Worm (Caenorhabditis elegans): ENCODE data around the gene Y79H2A.3.
A peak's percentile ranks its signal among the peaks of the same experiment; 100 is the strongest.

Y79H2A.3 gene

DNA sequence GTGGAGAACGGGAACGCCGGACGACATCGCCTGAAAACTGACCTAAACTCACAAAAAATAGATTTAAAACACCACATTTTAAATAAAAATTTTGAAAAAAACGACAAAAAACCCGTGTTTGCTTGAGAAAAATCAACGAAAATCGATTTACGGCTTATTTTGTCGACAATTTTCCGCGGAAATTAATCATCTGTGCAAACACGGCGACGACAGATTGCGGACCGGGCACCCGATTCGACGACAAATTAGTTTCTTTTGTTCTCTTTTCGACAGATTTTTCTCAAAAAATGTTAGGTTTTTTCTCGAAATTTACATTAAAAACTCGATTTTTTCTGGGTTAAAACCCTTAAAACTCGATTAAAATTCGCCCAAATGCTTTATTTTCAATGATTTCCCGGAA, 6.3 kb upstream of the Y79H2A.3 start, which contains the start of gene arx-3 (continued):
- TF ChIP-seq mef-2 (tag; optimal IDR thresholded peaks at IDR 0.05) = no peak
- TF ChIP-seq ztf-11 (tag; optimal IDR thresholded peaks at IDR 0.05) = peak in 1 of 2 experiments; percentile 11
- TF ChIP-seq ces-1 (GFP tag; optimal IDR thresholded peaks at IDR 0.05) = no peak
- no peak for TF ChIP-seq C34B4.2 (tag; optimal IDR thresholded peaks at IDR 0.05)

DNA sequence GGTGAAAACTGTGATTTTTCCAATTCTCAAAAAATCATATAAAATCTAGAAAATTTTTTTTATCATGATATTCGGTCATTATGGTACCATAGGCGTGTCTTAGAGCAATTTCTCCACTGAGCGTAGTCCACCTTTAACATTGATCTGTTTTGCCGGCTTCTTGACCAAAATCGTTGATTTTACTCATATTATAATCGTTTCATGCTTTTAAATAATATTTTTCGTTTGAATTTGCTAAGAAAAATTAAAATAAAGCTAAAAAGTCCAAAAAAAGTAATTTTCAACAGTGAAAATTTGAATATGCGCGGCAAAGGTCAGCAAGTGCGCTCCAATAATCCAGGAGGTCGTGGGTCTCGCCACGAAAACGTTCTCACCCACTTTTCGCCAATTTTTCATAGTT, 11.1 kb downstream of the Y79H2A.3 start, which contains the start of gene Y79H2A.4:
Y79H2A.4 (plus strand) TSS at position 301 of the 400 bp plus-strand sequence.
- TF ChIP-seq efl-3 (GFP tag; optimal IDR thresholded peaks at IDR 0.05) = no peak
- no peak for TF ChIP-seq lin-35 (GFP tag; optimal IDR thresholded peaks at IDR 0.05)
- TF ChIP-seq zag-1 (tag; optimal IDR thresholded peaks at IDR 0.05) = no peak
- TF ChIP-seq ces-1 (GFP tag; optimal IDR thresholded peaks at IDR 0.05) = no peak
- TF ChIP-seq ets-5 (GFP tag; IDR thresholded peaks at IDR 0.05) = no peak
- no peak for TF ChIP-seq jun-1 (tag; optimal IDR thresholded peaks at IDR 0.05)
- TF ChIP-seq ceh-82 (tag; optimal IDR thresholded peaks at IDR 0.05) = no peak
- no peak for TF ChIP-seq dpl-1 (GFP tag; optimal IDR thresholded peaks at IDR 0.05)
- no peak for TF ChIP-seq irx-1 (tag; optimal IDR thresholded peaks at IDR 0.05)
- no peak for TF ChIP-seq unc-98 (GFP tag; IDR thresholded peaks at IDR 0.05)
- no peak for TF ChIP-seq aha-1 (tag; optimal IDR thresholded peaks at IDR 0.05)
- TF ChIP-seq egl-27 (tag; optimal IDR thresholded peaks at IDR 0.05) = no peak
- no peak for TF ChIP-seq unc-86 (tag; optimal IDR thresholded peaks at IDR 0.05)
- TF ChIP-seq nhr-85 (tag) = no peak
- no peak for TF ChIP-seq nhr-19 (GFP tag; conservative IDR thresholded peaks at IDR 0.05)

DNA sequence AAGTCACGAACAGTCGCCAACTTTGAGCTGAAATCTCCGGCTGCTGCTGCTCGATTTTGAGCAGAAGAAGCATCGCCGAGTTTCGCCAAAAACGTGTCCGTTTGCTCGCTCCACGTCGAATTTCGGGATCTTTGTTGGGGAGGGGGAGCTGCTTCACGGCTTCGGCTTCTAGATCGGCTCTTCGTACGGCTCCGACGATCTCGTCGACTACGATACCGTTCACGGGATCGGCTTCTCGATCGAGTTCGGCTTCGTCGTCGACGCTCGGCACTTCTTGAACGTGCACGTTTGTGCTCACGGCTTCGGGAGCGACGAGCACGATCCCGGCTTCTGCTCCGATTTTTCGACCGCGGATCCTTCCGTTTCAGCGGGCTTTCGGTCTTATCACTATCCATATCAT, 14.9 kb downstream of the Y79H2A.3 start:
- TF ChIP-seq nhr-77 (tag; optimal IDR thresholded peaks at IDR 0.05) = no peak
- TF ChIP-seq unc-62 (GFP tag; optimal IDR thresholded peaks at IDR 0.05) = no peak
- TF ChIP-seq hpl-2 (GFP tag; optimal IDR thresholded peaks at IDR 0.05) = no peak
- no peak for TF ChIP-seq nhr-237 (tag; optimal IDR thresholded peaks at IDR 0.05)
- TF ChIP-seq ets-5 (GFP tag; IDR thresholded peaks at IDR 0.05) = no peak
- no peak for TF ChIP-seq lin-14 (GFP tag; optimal IDR thresholded peaks at IDR 0.05)
- TF ChIP-seq Y116A8C.19 (tag; optimal IDR thresholded peaks at IDR 0.05; ENCODE audit: borderline replicate concordance) = no peak
- TF ChIP-seq tlp-1 (tag; optimal IDR thresholded peaks at IDR 0.05) = no peak
- no peak for TF ChIP-seq ceh-63 (GFP tag; optimal IDR thresholded peaks at IDR 0.05)
- no peak for TF ChIP-seq sox-4 (tag; optimal IDR thresholded peaks at IDR 0.05)

DNA sequence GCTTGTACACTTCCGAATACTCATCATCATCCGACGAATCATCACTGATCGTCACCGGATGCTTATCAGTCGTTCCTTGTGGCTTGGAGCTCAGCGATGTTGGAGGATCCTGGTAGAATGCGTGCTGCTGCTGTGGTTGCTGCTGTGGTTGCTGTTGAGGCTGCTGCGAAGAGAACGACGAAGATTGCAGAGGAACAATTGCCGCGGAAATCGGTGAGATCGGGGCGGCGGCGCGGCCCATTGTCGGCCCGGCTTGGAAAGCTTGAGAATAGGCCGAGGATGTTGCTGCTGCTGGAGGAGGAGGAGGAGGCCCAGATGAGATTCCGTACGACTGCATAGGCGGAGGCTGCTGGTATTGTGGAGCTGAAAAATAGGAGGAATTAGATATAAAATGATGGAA, 17.8 kb downstream of the Y79H2A.3 start:
- no peak for TF ChIP-seq efl-1 (optimal IDR thresholded peaks at IDR 0.05)
- peak in 1 of 2 experiments; percentile 9 for TF ChIP-seq efl-1 (GFP tag; optimal IDR thresholded peaks at IDR 0.05 in 1 of 2)
- TF ChIP-seq nhr-85 (tag) = no peak

DNA sequence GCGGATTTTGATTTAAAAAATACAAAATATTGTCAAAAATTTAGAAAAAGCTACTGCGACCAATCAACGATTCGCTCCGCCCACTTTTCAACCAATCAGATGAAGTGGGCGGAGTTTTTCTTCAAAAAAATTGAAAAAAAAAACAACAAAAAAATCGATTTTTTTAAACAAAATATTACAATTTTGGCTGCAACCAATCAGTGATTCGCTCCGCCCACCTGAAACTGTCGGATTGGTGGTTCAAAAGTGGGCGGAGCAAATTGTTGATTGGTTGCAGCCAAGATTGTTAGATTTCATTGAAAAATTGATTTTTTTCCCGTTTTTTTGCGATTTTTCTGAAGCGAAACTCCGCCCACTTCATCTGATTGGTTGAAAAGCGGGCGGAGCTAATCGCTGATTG, 18.8 kb downstream of the Y79H2A.3 start:
- TF ChIP-seq efl-1 (optimal IDR thresholded peaks at IDR 0.05) (no peak), efl-1 (GFP tag; optimal IDR thresholded peaks at IDR 0.05 in 1 of 2) (peak in 1 of 2 experiments; percentile 67), sox-4 (tag; optimal IDR thresholded peaks at IDR 0.05) (no peak)

DNA sequence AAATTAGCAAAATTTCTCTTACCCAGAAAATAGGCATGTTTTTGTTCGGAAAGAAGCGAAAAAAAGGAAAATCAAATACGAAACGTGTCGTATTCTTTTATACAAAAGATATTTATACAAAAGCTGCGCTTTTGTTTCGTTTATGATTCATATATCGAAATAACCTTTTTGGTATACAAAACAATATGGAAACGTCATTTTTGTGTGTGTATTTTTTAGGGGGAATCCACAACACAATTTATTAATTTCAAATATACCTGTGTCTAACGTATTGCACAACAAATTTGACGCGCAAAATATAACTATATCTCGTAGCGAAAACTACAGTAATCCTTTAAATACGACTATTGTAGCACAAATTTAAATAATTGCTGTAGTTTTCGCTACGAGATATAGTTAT, 21.4 kb downstream of the Y79H2A.3 start, which contains the start of gene Y79H2A.2:
Y79H2A.2 (minus strand) TSS at position 101 of the 400 bp plus-strand sequence.
- no peak for TF ChIP-seq lir-3 (tag; optimal IDR thresholded peaks at IDR 0.05; ENCODE audit: poor library complexity)
- no peak for TF ChIP-seq fkh-10 (GFP tag; optimal IDR thresholded peaks at IDR 0.05)
- no peak for TF ChIP-seq fkh-8 (tag; optimal IDR thresholded peaks at IDR 0.05)
- TF ChIP-seq grh-1 (GFP tag; IDR thresholded peaks at IDR 0.05) = no peak
- TF ChIP-seq mep-1 (tag; optimal IDR thresholded peaks at IDR 0.05) = no peak
- no peak for TF ChIP-seq mef-2 (tag; optimal IDR thresholded peaks at IDR 0.05)
- TF ChIP-seq efl-3 (GFP tag; optimal IDR thresholded peaks at IDR 0.05) = no peak
- no peak for TF ChIP-seq C34B4.2 (tag; optimal IDR thresholded peaks at IDR 0.05)

Data from whole organism, L1 larva.